Worm (Caenorhabditis elegans) whole organism, L3 larva: ENCODE data around the gene T20D4.11.

Source experiments
- R02D3.7 ChIP-seq: fragments of 150-350 bp; optimal IDR thresholded peaks from 2 replicates; lab custom pipeline; 2014; ENCODE audit warnings: missing biosample characterization, missing genetic modification characterization
- ama-1 ChIP-seq: fragments of 150-350 bp; optimal IDR thresholded peaks from 2 replicates; lab custom pipeline; 2018
- ceh-16 ChIP-seq: sonication (generic microtip); optimal IDR thresholded peaks from 2 replicates; lab custom pipeline; 2017; ENCODE audit warnings: missing biosample characterization, missing genetic modification characterization
- ceh-82 ChIP-seq: fragments of 150-350 bp; optimal IDR thresholded peaks from 2 replicates; lab custom pipeline; 2014; ENCODE audit warnings: missing biosample characterization, missing genetic modification characterization
- ceh-9 ChIP-seq: sonication (generic microtip); optimal IDR thresholded peaks from 2 replicates; lab custom pipeline; 2018; ENCODE audit warnings: missing biosample characterization, missing genetic modification characterization
- daf-12 ChIP-seq: fragments of 150-350 bp; optimal IDR thresholded peaks from 2 replicates; lab custom pipeline; 2014; ENCODE audit warnings: missing biosample characterization, missing genetic modification reagents, missing genetic modification characterization
- egl-27 ChIP-seq: sonication (generic microtip); optimal IDR thresholded peaks from 4 replicates; lab custom pipeline; 2017; ENCODE audit warnings: missing biosample characterization, missing genetic modification reagents, missing genetic modification characterization
- egl-5 ChIP-seq: fragments of 150-350 bp; optimal IDR thresholded peaks from 2 replicates; lab custom pipeline; 2017; ENCODE audit warnings: missing biosample characterization, missing genetic modification reagents, missing genetic modification characterization, inconsistent platforms
- elt-1 ChIP-seq: fragments of 150-350 bp; optimal IDR thresholded peaks from 2 replicates; lab custom pipeline; 2014; ENCODE audit warnings: missing biosample characterization, missing genetic modification characterization
- elt-2 ChIP-seq: sonication (generic microtip); optimal IDR thresholded peaks from 2 replicates; lab custom pipeline; 2016; ENCODE audit warnings: missing genetic modification reagents, mild to moderate bottlenecking, missing genetic modification characterization, missing compliant biosample characterization
- eor-1 ChIP-seq, 2 experiments: fragments of 150-350 bp; optimal IDR thresholded peaks; 2 replicates each; lab custom pipeline; 2014 to 2018; ENCODE audit warnings: missing biosample characterization in 2 of 2, missing genetic modification characterization in 2 of 2
- fkh-10 ChIP-seq: sonication (generic microtip); optimal IDR thresholded peaks from 2 replicates; lab custom pipeline; 2017; ENCODE audit warnings: missing biosample characterization, missing genetic modification reagents, missing genetic modification characterization
- hmg-11 ChIP-seq: sonication (generic microtip); optimal IDR thresholded peaks from 2 replicates; lab custom pipeline; 2016; ENCODE audit warnings: missing genetic modification characterization, missing compliant biosample characterization
- jun-1 ChIP-seq: fragments of 150-350 bp; optimal IDR thresholded peaks from 2 replicates; lab custom pipeline; 2014; ENCODE audit warnings: missing biosample characterization, missing genetic modification reagents, missing genetic modification characterization
- lin-15B ChIP-seq: fragments of 150-350 bp; optimal IDR thresholded peaks from 2 replicates; lab custom pipeline; 2014; ENCODE audit warnings: missing biosample characterization, missing genetic modification characterization
- lsy-12 ChIP-seq: sonication (generic microtip); optimal IDR thresholded peaks from 2 replicates; lab custom pipeline; 2016; ENCODE audit warnings: mild to moderate bottlenecking, missing genetic modification characterization, missing compliant biosample characterization
- mml-1 ChIP-seq: fragments of 150-350 bp; sonication (generic microtip); optimal IDR thresholded peaks from 3 replicates; lab custom pipeline; 2014; ENCODE audit warnings: missing biosample characterization, missing genetic modification characterization
- nfya-1 ChIP-seq: sonication (generic microtip); optimal IDR thresholded peaks from 2 replicates; lab custom pipeline; 2017; ENCODE audit warnings: missing genetic modification characterization, mild to moderate bottlenecking, missing compliant biosample characterization, antibody characterized with exemption, moderate library complexity; ENCODE audit not compliant: insufficient read depth
- nhr-12 ChIP-seq: fragments of 150-350 bp; optimal IDR thresholded peaks from 2 replicates; lab custom pipeline; 2014; ENCODE audit warnings: missing biosample characterization, missing genetic modification characterization
- nhr-23 ChIP-seq: fragments of 150-350 bp; optimal IDR thresholded peaks from 2 replicates; lab custom pipeline; 2014; ENCODE audit warnings: missing biosample characterization, missing genetic modification reagents, missing genetic modification characterization
- nhr-237 ChIP-seq: fragments of 150-350 bp; optimal IDR thresholded peaks from 2 replicates; lab custom pipeline; 2014; ENCODE audit warnings: missing biosample characterization, missing genetic modification characterization
- nhr-25 ChIP-seq: sonication (generic microtip); optimal IDR thresholded peaks from 2 replicates; lab custom pipeline; 2017; ENCODE audit warnings: missing biosample characterization, missing genetic modification characterization
- nhr-28 ChIP-seq: fragments of 150-350 bp; optimal IDR thresholded peaks from 2 replicates; lab custom pipeline; 2014; ENCODE audit warnings: missing biosample characterization, missing genetic modification characterization
- nhr-67 ChIP-seq: fragments of 150-350 bp; optimal IDR thresholded peaks from 2 replicates; lab custom pipeline; 2014; ENCODE audit warnings: missing biosample characterization, missing genetic modification characterization
- nhr-77 ChIP-seq: fragments of 150-350 bp; optimal IDR thresholded peaks from 2 replicates; lab custom pipeline; 2014; ENCODE audit warnings: missing biosample characterization, missing genetic modification characterization
- pha-4 ChIP-seq: fragments of 150-350 bp; optimal IDR thresholded peaks from 2 replicates; lab custom pipeline; 2014; ENCODE audit warnings: missing biosample characterization, missing genetic modification reagents, missing genetic modification characterization
- pqm-1 ChIP-seq: fragments of 150-350 bp; optimal IDR thresholded peaks from 2 replicates; lab custom pipeline; 2017; ENCODE audit warnings: missing biosample characterization, missing genetic modification characterization, inconsistent platforms
- skn-1 ChIP-seq: fragments of 150-350 bp; optimal IDR thresholded peaks from 2 replicates; lab custom pipeline; 2014; ENCODE audit warnings: missing biosample characterization, missing genetic modification characterization
- snpc-4 ChIP-seq: fragments of 150-350 bp; optimal IDR thresholded peaks from 2 replicates; lab custom pipeline; 2014; ENCODE audit warnings: missing biosample characterization, missing genetic modification characterization
- ztf-11 ChIP-seq: fragments of 150-350 bp; optimal IDR thresholded peaks from 2 replicates; lab custom pipeline; 2014; ENCODE audit warnings: missing biosample characterization, missing genetic modification characterization

Gene T20D4.11

DNA sequence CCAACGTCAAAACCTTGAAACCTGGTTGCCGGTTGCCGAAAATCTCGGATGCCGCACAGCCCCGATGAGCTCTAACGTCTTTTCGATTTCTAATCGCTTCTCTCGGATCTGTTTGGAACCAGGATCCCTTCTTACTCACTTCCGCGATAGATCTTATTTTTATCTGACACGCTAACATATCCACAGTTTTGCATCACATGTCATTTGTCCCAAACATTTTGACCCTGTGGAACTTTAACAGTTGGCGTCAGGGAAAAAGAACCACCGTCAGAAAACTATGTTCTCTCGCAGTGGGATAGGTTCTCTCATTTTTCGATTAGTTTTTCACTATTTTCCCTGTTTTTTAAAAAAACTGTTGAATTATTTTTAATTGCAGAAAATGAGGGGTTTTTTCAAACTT lies at the start of gene T20D4.11:
Gene T20D4.11, plus strand, starts transcription at position 377 of the 400 bp plus-strand sequence.
- no peak for TF ChIP-seq lsy-12
- TF ChIP-seq pqm-1 (tag; lab: Kevin White, UChicago) = no peak
- TF ChIP-seq daf-12 = no peak
- TF ChIP-seq nhr-77 (tag; lab: Kevin White, UChicago) = no peak
- no peak for TF ChIP-seq ama-1 (lab: Kevin White, UChicago)
- no peak for TF ChIP-seq egl-27 (tag; lab: Kevin White, UChicago)
- TF ChIP-seq elt-1 (tag; lab: Kevin White, UChicago) = no peak
- TF ChIP-seq fkh-10 (GFP tag; lab: Kevin White, UChicago) = no peak
- TF ChIP-seq egl-5 = no peak
- TF ChIP-seq eor-1 (tag; optimal IDR thresholded peaks at IDR 0.05; lab: Kevin White, UChicago) = no peak

DNA sequence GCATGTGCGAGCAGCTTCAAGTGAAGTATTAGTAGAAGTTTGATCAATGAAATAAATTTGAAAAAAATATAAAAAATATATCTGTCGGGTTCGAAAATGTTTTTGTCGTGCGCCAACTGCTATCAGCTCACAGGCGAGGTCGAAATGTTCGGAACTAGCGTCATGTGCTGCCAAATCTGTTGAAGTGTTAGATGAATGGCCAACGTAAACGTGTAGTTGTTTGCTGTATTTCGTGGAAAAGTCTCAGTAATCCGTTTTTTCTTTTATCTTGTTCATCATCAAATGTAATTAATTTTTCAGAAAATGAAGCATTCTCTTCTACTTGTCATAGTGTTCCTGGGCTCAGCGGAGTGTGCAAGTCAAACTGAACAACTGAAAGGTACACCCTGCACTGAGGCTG lies 48.6 kb upstream of the T20D4.11 start, which contains the start of gene C17B7.15:
Gene C17B7.15, plus strand, starts transcription at position 301 of the 400 bp plus-strand sequence.
- TF ChIP-seq pha-4 (tag; lab: Kevin White, UChicago) (no peak), ceh-82 (tag; lab: Kevin White, UChicago) (no peak), egl-27 (tag; lab: Kevin White, UChicago) (no peak), elt-2 (no peak), egl-5 (no peak), skn-1 (tag; lab: Kevin White, UChicago) (no peak), nfya-1 (tag; lab: Kevin White, UChicago) (no peak), nhr-25 (tag; lab: Kevin White, UChicago) (no peak), lsy-12 (no peak), pqm-1 (tag; lab: Kevin White, UChicago) (no peak), daf-12 (no peak), snpc-4 (tag; lab: Kevin White, UChicago) (no peak), nhr-28 (tag; lab: Kevin White, UChicago) (no peak)

DNA sequence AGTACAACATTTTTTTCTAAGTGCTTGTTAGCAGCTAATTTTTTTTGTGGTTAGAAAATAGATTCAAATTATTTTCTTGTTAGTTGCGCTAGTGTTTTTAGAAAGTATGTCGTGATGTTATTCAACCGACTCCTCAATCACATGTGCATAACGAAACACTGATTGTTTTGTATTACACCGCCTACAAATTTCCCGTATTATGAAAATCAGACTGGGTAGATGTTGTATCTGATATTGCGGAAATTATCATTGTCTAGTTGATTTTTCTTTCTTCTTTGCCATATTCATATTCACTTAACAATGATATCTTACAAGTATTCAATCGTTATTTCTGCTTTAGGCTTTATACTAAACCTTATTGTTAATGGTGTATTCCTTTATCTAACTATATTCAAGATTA lies 47.2 kb upstream of the T20D4.11 start, which contains the start of gene str-63:
Gene str-63, plus strand, starts transcription at position 301 of the 400 bp plus-strand sequence.
- TF ChIP-seq R02D3.7 (tag; lab: Kevin White, UChicago) (no peak), pha-4 (tag; lab: Kevin White, UChicago) (no peak), hmg-11 (tag; lab: Kevin White, UChicago) (no peak)

DNA sequence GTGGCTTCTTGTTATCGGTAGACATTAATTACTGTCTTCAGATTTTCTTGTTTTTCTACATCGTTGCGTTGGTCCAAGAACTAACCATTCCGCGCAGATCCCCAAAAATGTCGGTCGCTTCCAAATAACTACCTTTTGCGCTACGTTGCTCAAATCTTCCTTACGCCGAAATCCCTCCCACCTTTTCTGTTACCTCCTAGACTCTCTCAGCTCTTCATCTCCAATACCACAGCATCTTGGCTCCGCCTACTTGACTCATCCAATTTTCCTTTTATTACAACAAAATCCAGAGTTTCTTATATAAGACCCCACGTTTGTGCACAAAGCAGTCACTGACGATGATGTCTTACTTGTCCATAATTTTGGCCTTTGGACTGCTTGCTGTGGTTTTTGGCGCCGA lies 45.6 kb upstream of the T20D4.11 start, which contains the start of gene C17B7.12:
Gene C17B7.12, plus strand, starts transcription at position 301 of the 400 bp plus-strand sequence.
- TF ChIP-seq jun-1 (tag; lab: Kevin White, UChicago) = no peak
- no peak for TF ChIP-seq ceh-9
- TF ChIP-seq elt-1 (tag; lab: Kevin White, UChicago) = no peak
- no peak for TF ChIP-seq pqm-1 (tag; lab: Kevin White, UChicago)
- TF ChIP-seq R02D3.7 (tag; lab: Kevin White, UChicago) = no peak
- TF ChIP-seq elt-2 = no peak
- no peak for TF ChIP-seq mml-1
- TF ChIP-seq nhr-28 (tag; lab: Kevin White, UChicago) = no peak
- no peak for TF ChIP-seq lsy-12
- no peak for TF ChIP-seq lin-15B
- no peak for TF ChIP-seq pha-4 (tag; lab: Kevin White, UChicago)
- TF ChIP-seq nhr-237 (tag; lab: Kevin White, UChicago) = no peak
- no peak for TF ChIP-seq nhr-67 (tag; lab: Kevin White, UChicago)
- no peak for TF ChIP-seq ceh-16 (tag; lab: Kevin White, UChicago)

DNA sequence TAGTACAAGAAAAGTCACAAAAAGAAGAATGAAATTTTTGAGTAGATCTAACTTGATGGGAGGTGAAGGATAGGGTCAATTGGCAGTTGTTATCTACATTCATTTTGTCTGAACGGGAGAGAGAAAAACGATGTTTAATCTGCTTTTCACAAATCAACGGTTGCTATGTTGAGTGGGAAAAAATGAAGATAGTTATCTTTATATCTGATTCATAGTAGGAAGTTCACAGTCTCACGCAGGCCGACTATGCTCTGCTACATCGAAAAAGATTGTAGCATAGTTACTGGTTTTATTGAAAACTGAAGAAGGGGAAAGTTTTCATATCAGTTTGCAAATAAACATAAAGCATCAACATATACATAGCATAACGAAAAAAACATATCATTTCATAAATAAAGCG lies 42.9 kb upstream of the T20D4.11 start:
- TF ChIP-seq nhr-23 (tag; lab: Kevin White, UChicago) (peak; percentile 31), daf-12 (no peak), pqm-1 (tag; lab: Kevin White, UChicago) (no peak), egl-27 (tag; lab: Kevin White, UChicago) (no peak), ztf-11 (tag; lab: Kevin White, UChicago) (no peak), elt-1 (tag; lab: Kevin White, UChicago) (peak; percentile 87), hmg-11 (tag; lab: Kevin White, UChicago) (no peak), lin-15B (no peak), nhr-12 (no peak)
- TF ChIP-seq, all 47 proteins: peak for 2

DNA sequence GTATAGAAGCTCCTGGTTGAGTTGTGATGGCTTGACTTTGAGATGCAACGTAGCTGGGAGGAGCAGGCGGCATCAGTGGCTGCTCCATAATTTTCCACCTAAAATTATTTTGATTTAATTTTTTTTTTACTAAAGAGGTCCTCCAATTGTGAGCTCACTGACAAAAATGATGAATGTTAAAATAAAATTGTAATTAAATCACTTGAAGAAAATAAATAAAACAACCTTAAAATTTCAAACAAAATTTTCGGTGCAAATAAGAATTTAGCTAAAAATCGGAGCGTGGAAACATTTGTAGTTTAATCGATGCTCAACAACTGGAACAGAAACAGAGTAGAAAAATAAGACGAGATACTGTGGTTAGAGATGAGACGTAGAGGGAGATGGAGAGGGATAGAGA lies 41.4 kb upstream of the T20D4.11 start, which contains the start of gene scrm-3:
Gene scrm-3, minus strand, starts transcription at position 101 of the 400 bp plus-strand sequence.
- TF ChIP-seq pqm-1 (tag; lab: Kevin White, UChicago) = no peak
- TF ChIP-seq, all 47 proteins: peak for 0
